Worm (Caenorhabditis elegans): ENCODE data around the gene msp-56.

DNA sequence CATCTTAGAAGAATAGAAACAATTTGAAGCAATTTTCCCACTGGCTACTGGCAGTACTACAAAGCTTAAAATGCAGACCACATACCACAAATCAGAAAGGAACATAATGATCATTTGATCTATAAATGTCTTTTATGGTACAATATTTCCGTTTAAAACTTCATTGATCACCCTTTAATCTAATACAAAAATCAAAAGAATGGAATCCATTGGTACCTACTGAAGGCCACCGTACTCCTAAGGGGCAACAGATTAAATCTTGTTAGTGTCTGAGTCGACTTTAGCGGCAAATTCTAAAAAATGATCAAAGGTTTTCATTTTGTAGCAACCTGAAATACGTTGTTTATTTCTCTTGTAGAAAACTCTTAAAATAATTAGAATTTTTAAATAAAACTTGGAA, 30.9 kb downstream of the msp-56 start:
- TF ChIP-seq snpc-4 (tag; optimal IDR thresholded peaks at IDR 0.05) (no peak), C16A3.4 (tag; optimal IDR thresholded peaks at IDR 0.05) (no peak), nhr-237 (tag; optimal IDR thresholded peaks at IDR 0.05) (no peak), efl-3 (GFP tag; optimal IDR thresholded peaks at IDR 0.05) (no peak), zag-1 (tag; optimal IDR thresholded peaks at IDR 0.05) (no peak), hlh-17 (GFP tag; optimal IDR thresholded peaks at IDR 0.05; ENCODE audit: borderline replicate concordance) (no peak), unc-130 (tag; optimal IDR thresholded peaks at IDR 0.05) (no peak), ces-1 (GFP tag; optimal IDR thresholded peaks at IDR 0.05) (no peak), nhr-20 (tag; optimal IDR thresholded peaks at IDR 0.05) (peak; percentile 52), fkh-8 (tag; optimal IDR thresholded peaks at IDR 0.05) (no peak)

Data from whole organism, L1 larva.